Fruit fly (Drosophila melanogaster) whole organism, prepupa: ENCODE results near the gene CG6761.

ENCODE experiments used
- Blimp-1 ChIP-seq: fragments of 200-800 bp; sonication (Bioruptor generic); optimal IDR thresholded peaks from 3 replicates; lab custom pipeline; 2017; ENCODE audit warnings: missing biosample characterization, missing genetic modification characterization, mild to moderate bottlenecking, moderate library complexity, missing genetic modification reagents
- CG10631 ChIP-seq: fragments of 200-800 bp; sonication (Bioruptor generic); optimal IDR thresholded peaks from 2 replicates; lab custom pipeline; 2016; ENCODE audit warnings: missing biosample characterization, missing genetic modification characterization
- CG10669 ChIP-seq: fragments of 200-800 bp; sonication (Bioruptor generic); optimal IDR thresholded peaks from 3 replicates; lab custom pipeline; 2018; ENCODE audit warnings: missing biosample characterization, mild to moderate bottlenecking, missing genetic modification characterization, moderate library complexity
- CG15336 ChIP-seq: fragments of 200-800 bp; sonication (Bioruptor generic); IDR thresholded peaks from 2 replicates; pipeline ENCODE4 v1.3.6; 2022; ENCODE audit warnings: missing biosample characterization, missing genetic modification characterization
- CG1621 ChIP-seq: fragments of 200-800 bp; sonication (Bioruptor generic); optimal IDR thresholded peaks from 3 replicates; lab custom pipeline; 2018; ENCODE audit warnings: missing biosample characterization, mild to moderate bottlenecking, missing genetic modification characterization
- CG16779 ChIP-seq: fragments of 200-800 bp; sonication (Bioruptor generic); optimal IDR thresholded peaks from 3 replicates; lab custom pipeline; 2017; ENCODE audit warnings: missing biosample characterization, mild to moderate bottlenecking, missing genetic modification characterization
- CG3032 ChIP-seq: fragments of 200-800 bp; optimal IDR thresholded peaks from 2 replicates; lab custom pipeline; 2019; ENCODE audit warnings: missing biosample characterization, mild to moderate bottlenecking, missing genetic modification characterization, moderate library complexity
- CG31627 ChIP-seq: fragments of 200-800 bp; sonication (Bioruptor generic); optimal IDR thresholded peaks from 3 replicates; lab custom pipeline; 2016; ENCODE audit warnings: missing biosample characterization, missing genetic modification characterization
- CG32006 ChIP-seq: fragments of 200-800 bp; sonication (Bioruptor generic); optimal IDR thresholded peaks from 3 replicates; lab custom pipeline; 2017; ENCODE audit warnings: missing biosample characterization, mild to moderate bottlenecking, missing genetic modification characterization
- CG34406 ChIP-seq: fragments of 200-800 bp; sonication (Bioruptor generic); optimal IDR thresholded peaks from 3 replicates; lab custom pipeline; 2016; ENCODE audit warnings: missing biosample characterization, missing genetic modification characterization
- CG3919 ChIP-seq: fragments of 200-800 bp; sonication (Bioruptor generic); optimal IDR thresholded peaks from 3 replicates; lab custom pipeline; 2016; ENCODE audit warnings: missing biosample characterization, missing genetic modification characterization
- CG6163 ChIP-seq: fragments of 200-800 bp; sonication (Bioruptor generic); IDR thresholded peaks from 3 replicates; pipeline ENCODE4 v1.3.6; 2022; ENCODE audit warnings: missing biosample characterization, missing genetic modification characterization
- CG6276 ChIP-seq: fragments of 200-800 bp; sonication (Bioruptor generic); optimal IDR thresholded peaks from 2 replicates; lab custom pipeline; 2017; ENCODE audit warnings: missing biosample characterization, mild to moderate bottlenecking, missing genetic modification characterization
- CG6792 ChIP-seq: fragments of 200-800 bp; sonication (Bioruptor generic); optimal IDR thresholded peaks from 3 replicates; lab custom pipeline; 2016; ENCODE audit warnings: missing biosample characterization, missing genetic modification characterization
- CG6808 ChIP-seq: fragments of 200-800 bp; sonication (Bioruptor generic); optimal IDR thresholded peaks from 3 replicates; lab custom pipeline; 2017; ENCODE audit warnings: missing biosample characterization, missing genetic modification characterization, mild to moderate bottlenecking, moderate library complexity, missing genetic modification reagents
- CG6854 ChIP-seq: fragments of 200-800 bp; sonication (Bioruptor generic); optimal IDR thresholded peaks from 2 replicates; lab custom pipeline; 2017; ENCODE audit warnings: missing biosample characterization, mild to moderate bottlenecking, missing genetic modification characterization
- CG7368 ChIP-seq: fragments of 200-800 bp; sonication (Bioruptor generic); optimal IDR thresholded peaks from 3 replicates; lab custom pipeline; 2016; ENCODE audit warnings: missing biosample characterization, missing genetic modification characterization
- CG8119 ChIP-seq: fragments of 200-800 bp; sonication (Bioruptor generic); IDR thresholded peaks from 3 replicates; pipeline ENCODE4 v1.3.6; 2022; ENCODE audit warnings: missing biosample characterization, missing genetic modification characterization
- CG8319 ChIP-seq: fragments of 200-800 bp; sonication (Bioruptor generic); optimal IDR thresholded peaks from 3 replicates; lab custom pipeline; 2016; ENCODE audit warnings: missing biosample characterization, missing genetic modification characterization
- CG8632 ChIP-seq: fragments of 200-800 bp; sonication (Bioruptor generic); optimal IDR thresholded peaks from 3 replicates; lab custom pipeline; 2016; ENCODE audit warnings: missing biosample characterization, missing genetic modification characterization
- CG9139 ChIP-seq: fragments of 200-800 bp; sonication (Bioruptor generic); optimal IDR thresholded peaks from 3 replicates; lab custom pipeline; 2017; ENCODE audit warnings: missing biosample characterization, mild to moderate bottlenecking, missing genetic modification characterization
- Eip75B ChIP-seq: fragments of 200-800 bp; sonication (Bioruptor generic); optimal IDR thresholded peaks from 3 replicates; lab custom pipeline; 2016; ENCODE audit warnings: missing biosample characterization, missing genetic modification characterization
- Eip78C ChIP-seq: fragments of 200-800 bp; sonication (Bioruptor generic); peaks from one replicate; lab custom pipeline; 2016; ENCODE audit warnings: missing biosample characterization, missing genetic modification characterization
- Eip93F ChIP-seq: fragments of 200-800 bp; sonication (Bioruptor generic); optimal IDR thresholded peaks from 2 replicates; lab custom pipeline; 2016; ENCODE audit warnings: missing biosample characterization, mild to moderate bottlenecking, missing genetic modification characterization
- Ets96B ChIP-seq: fragments of 200-800 bp; optimal IDR thresholded peaks from 2 replicates; lab custom pipeline; 2019; ENCODE audit warnings: missing biosample characterization, mild to moderate bottlenecking, missing genetic modification characterization, moderate library complexity
- Gug ChIP-seq: fragments of 200-800 bp; sonication (Bioruptor generic); IDR thresholded peaks from 2 replicates; pipeline ENCODE4 v1.3.6; 2022; ENCODE audit warnings: missing biosample characterization, missing genetic modification characterization
- Hr38 ChIP-seq: sonication (Bioruptor generic); optimal IDR thresholded peaks from 2 replicates; lab custom pipeline; 2016; ENCODE audit warnings: missing biosample characterization, missing genetic modification characterization
- Hr39 ChIP-seq: fragments of 200-800 bp; sonication (Bioruptor generic); optimal IDR thresholded peaks from 2 replicates; lab custom pipeline; 2016; ENCODE audit warnings: missing biosample characterization, missing genetic modification characterization
- Hr4 ChIP-seq: fragments of 200-800 bp; sonication (Bioruptor generic); optimal IDR thresholded peaks from 3 replicates; lab custom pipeline; 2016; ENCODE audit warnings: missing biosample characterization, missing genetic modification characterization
- Lpt ChIP-seq: fragments of 200-800 bp; sonication (Bioruptor generic); optimal IDR thresholded peaks from 3 replicates; lab custom pipeline; 2016; ENCODE audit warnings: missing biosample characterization, missing genetic modification characterization
- Met ChIP-seq: fragments of 200-800 bp; sonication (Bioruptor generic); optimal IDR thresholded peaks from 3 replicates; lab custom pipeline; 2016; ENCODE audit warnings: missing biosample characterization, missing genetic modification characterization
- OdsH ChIP-seq: fragments of 200-800 bp; sonication (Bioruptor generic); optimal IDR thresholded peaks from 3 replicates; lab custom pipeline; 2016; ENCODE audit warnings: missing biosample characterization, missing genetic modification characterization
- Smox ChIP-seq: fragments of 200-800 bp; sonication (Bioruptor generic); optimal IDR thresholded peaks from 3 replicates; lab custom pipeline; 2016; ENCODE audit warnings: missing biosample characterization, missing genetic modification characterization
- Sox102F ChIP-seq: fragments of 200-800 bp; sonication (Bioruptor generic); optimal IDR thresholded peaks from 2 replicates; lab custom pipeline; 2016; ENCODE audit warnings: missing biosample characterization, mild to moderate bottlenecking, missing genetic modification characterization
- Sox14 ChIP-seq: fragments of 200-800 bp; sonication (Bioruptor generic); optimal IDR thresholded peaks from 3 replicates; lab custom pipeline; 2016; ENCODE audit warnings: missing biosample characterization, missing genetic modification characterization
- Sox15 ChIP-seq: fragments of 200-800 bp; sonication (Bioruptor generic); optimal IDR thresholded peaks from 3 replicates; lab custom pipeline; 2016; ENCODE audit warnings: missing biosample characterization, missing genetic modification characterization
- achi ChIP-seq: fragments of 200-800 bp; sonication (Bioruptor generic); optimal IDR thresholded peaks from 3 replicates; lab custom pipeline; 2016; ENCODE audit warnings: missing biosample characterization, missing genetic modification characterization
- acj6 ChIP-seq: fragments of 200-800 bp; sonication (Bioruptor generic); optimal IDR thresholded peaks from 3 replicates; lab custom pipeline; 2016; ENCODE audit warnings: missing biosample characterization, missing genetic modification characterization
- cyc ChIP-seq: fragments of 200-800 bp; sonication (Bioruptor generic); optimal IDR thresholded peaks from 3 replicates; lab custom pipeline; 2016; ENCODE audit warnings: missing biosample characterization, missing genetic modification characterization
- dac ChIP-seq: fragments of 200-800 bp; sonication (Bioruptor generic); optimal IDR thresholded peaks from 2 replicates; lab custom pipeline; 2017; ENCODE audit warnings: missing biosample characterization, mild to moderate bottlenecking, missing genetic modification characterization
- dsx ChIP-seq: fragments of 200-800 bp; optimal IDR thresholded peaks from 3 replicates; lab custom pipeline; 2019; ENCODE audit warnings: missing biosample characterization, mild to moderate bottlenecking, missing genetic modification characterization, moderate library complexity; ENCODE audit not compliant: poor library complexity, severe bottlenecking
- eg ChIP-seq: fragments of 200-800 bp; sonication (Bioruptor generic); IDR thresholded peaks from 3 replicates; pipeline ENCODE4 v1.3.6; 2022; ENCODE audit warnings: missing biosample characterization, missing genetic modification characterization
- esn ChIP-seq: fragments of 200-800 bp; sonication (Bioruptor generic); optimal IDR thresholded peaks from 2 replicates; lab custom pipeline; 2016; ENCODE audit warnings: missing biosample characterization, mild to moderate bottlenecking, missing genetic modification characterization, moderate library complexity
- fd85E ChIP-seq: fragments of 200-800 bp; sonication (Bioruptor generic); optimal IDR thresholded peaks from 3 replicates; lab custom pipeline; 2016; ENCODE audit warnings: missing biosample characterization, missing genetic modification characterization
- fkh ChIP-seq: fragments of 200-800 bp; sonication (Bioruptor generic); optimal IDR thresholded peaks from 3 replicates; lab custom pipeline; 2017; ENCODE audit warnings: missing biosample characterization, mild to moderate bottlenecking, missing genetic modification characterization, moderate library complexity
- lz ChIP-seq: fragments of 200-800 bp; sonication (Bioruptor generic); optimal IDR thresholded peaks from 3 replicates; lab custom pipeline; 2016; ENCODE audit warnings: missing biosample characterization, missing genetic modification characterization
- pdm3 ChIP-seq: fragments of 200-800 bp; sonication (Bioruptor generic); optimal IDR thresholded peaks from 3 replicates; lab custom pipeline; 2016; ENCODE audit warnings: missing biosample characterization, missing genetic modification characterization
- salr ChIP-seq, 2 experiments: fragments of 200-800 bp; sonication (Bioruptor generic); optimal IDR thresholded peaks; 3 replicates each; lab custom pipeline; 2016 to 2018; ENCODE audit warnings: missing biosample characterization in 2 of 2, missing genetic modification characterization in 2 of 2, mild to moderate bottlenecking in 1 of 2
- spab ChIP-seq: fragments of 200-800 bp; sonication (Bioruptor generic); optimal IDR thresholded peaks from 2 replicates; lab custom pipeline; 2017; ENCODE audit warnings: missing biosample characterization, mild to moderate bottlenecking, missing genetic modification characterization, missing genetic modification reagents
- ss ChIP-seq, 2 experiments: fragments of 200-800 bp; sonication (Bioruptor generic); optimal IDR thresholded peaks; 2 replicates in 1 of 2; 3 replicates in 1 of 2; lab custom pipeline; 2017 to 2018; ENCODE audit warnings: mild to moderate bottlenecking in 2 of 2, missing biosample characterization in 2 of 2, missing genetic modification characterization in 2 of 2, moderate library complexity in 1 of 2
- svp ChIP-seq: fragments of 200-800 bp; sonication (Bioruptor generic); peaks from one replicate; lab custom pipeline; 2016; ENCODE audit warnings: missing biosample characterization, missing genetic modification characterization
- topi ChIP-seq: fragments of 200-800 bp; sonication (Bioruptor generic); optimal IDR thresholded peaks from 3 replicates; lab custom pipeline; 2016; ENCODE audit warnings: missing biosample characterization, missing genetic modification characterization
- vri ChIP-seq: fragments of 200-800 bp; sonication (Bioruptor generic); optimal IDR thresholded peaks from 3 replicates; lab custom pipeline; 2016; ENCODE audit warnings: missing biosample characterization, mild to moderate bottlenecking, missing genetic modification characterization

Gene CG6761

dm6 chr3L:9675528-9675963 is 27.8 kb downstream of the CG6761 start:
- TF ChIP-seq CG34406 (peak; percentile 46), CG7368 (no peak), CG6792 (GFP tag; lab: Kevin White, UChicago) (no peak), CG8119 (GFP tag; lab: Robert Waterston, UW) (peak; percentile 69; the same call in 2 of the 3 replicates), Hr38 (GFP tag; lab: Kevin White, UChicago) (no peak), CG6163 (GFP tag; lab: Robert Waterston, UW) (peak; percentile 83), CG6808 (GFP tag; lab: Kevin White, UChicago) (no peak), topi (GFP tag; lab: Kevin White, UChicago) (peak; percentile 38), Met (GFP tag; lab: Kevin White, UChicago) (peak; percentile 40), cyc (GFP tag; lab: Kevin White, UChicago) (no peak), dac (GFP tag; lab: Kevin White, UChicago) (no peak), fkh (peak; percentile 77), Ets96B (tag; lab: Kevin White, UChicago) (no peak), fd85E (GFP tag; lab: Kevin White, UChicago) (no peak), achi (GFP tag; lab: Kevin White, UChicago) (no peak), eg (peak; percentile 91), lz (GFP tag; lab: Kevin White, UChicago) (no peak), Sox14 (GFP tag; lab: Kevin White, UChicago) (no peak), Hr4 (GFP tag; lab: Kevin White, UChicago) (no peak), OdsH (GFP tag; lab: Kevin White, UChicago) (no peak), CG15336 (GFP tag; lab: Robert Waterston, UW) (peak; percentile 70), CG32006 (GFP tag; lab: Kevin White, UChicago) (no peak), CG6276 (GFP tag; lab: Kevin White, UChicago) (peak; percentile 92), Smox (GFP tag; lab: Kevin White, UChicago) (no peak), Eip93F (GFP tag; lab: Kevin White, UChicago) (peak; percentile 49), svp (peak; percentile 78), Eip75B (GFP tag; lab: Kevin White, UChicago) (no peak), CG16779 (tag; lab: Kevin White, UChicago) (peak; percentile 72), CG10631 (GFP tag; lab: Kevin White, UChicago) (no peak), salr (GFP tag; optimal IDR thresholded peaks at IDR 0.05; lab: Kevin White, UChicago) (peak in 1 of 2 experiments; percentile 47), CG9139 (no peak), esn (GFP tag; lab: Kevin White, UChicago) (peak; percentile 46), CG3919 (no peak), CG3032 (tag; lab: Kevin White, UChicago) (no peak), CG1621 (no peak), Hr39 (GFP tag; lab: Kevin White, UChicago) (no peak), Blimp-1 (GFP tag; lab: Kevin White, UChicago) (peak; percentile 52), spab (no peak), pdm3 (GFP tag; lab: Kevin White, UChicago) (no peak), dsx (no peak), CG8319 (GFP tag; lab: Kevin White, UChicago) (no peak), CG6854 (peak; percentile 83), Sox102F (GFP tag; lab: Kevin White, UChicago) (peak; percentile 48), ss (GFP tag; optimal IDR thresholded peaks at IDR 0.05; lab: Kevin White, UChicago) (no peak), Eip78C (GFP tag; lab: Kevin White, UChicago) (peak; percentile 71), CG8632 (GFP tag; lab: Kevin White, UChicago) (no peak), Sox15 (GFP tag; lab: Kevin White, UChicago) (no peak), CG31627 (no peak), CG10669 (GFP tag; lab: Kevin White, UChicago) (no peak), Lpt (GFP tag; lab: Kevin White, UChicago) (peak; percentile 44), vri (GFP tag; lab: Kevin White, UChicago) (peak; percentile 90), Gug (no peak), acj6 (no peak)
